Fruit fly (Drosophila melanogaster) whole organism, embryonic: ENCODE results near the gene Vm26Aa.
A peak's percentile ranks its signal among the peaks of the same experiment; 100 is the strongest.

Experiments
- CG10321 ChIP-seq: fragments of 200-800 bp; sonication (Bioruptor generic); IDR thresholded peaks from 2 replicates; pipeline ENCODE4 v1.3.6; 2022; ENCODE audit warnings: missing biosample characterization, missing genetic modification characterization
- CG11093 ChIP-seq: fragments of 200-800 bp; sonication (Bioruptor generic); IDR thresholded peaks from 3 replicates; pipeline ENCODE4 v1.3.6; 2022; ENCODE audit warnings: missing biosample characterization, missing genetic modification characterization
- CG12236 ChIP-seq: fragments of 200-800 bp; sonication (Bioruptor generic); optimal IDR thresholded peaks from 2 replicates; lab custom pipeline; 2016; ENCODE audit warnings: missing biosample characterization, missing genetic modification characterization
- CG12299 ChIP-seq: fragments of 200-800 bp; sonication (Bioruptor generic); optimal IDR thresholded peaks from 2 replicates; lab custom pipeline; 2018; ENCODE audit warnings: missing biosample characterization, mild to moderate bottlenecking, missing genetic modification characterization
- CG14014 ChIP-seq: fragments of 200-800 bp; sonication (Bioruptor generic); IDR thresholded peaks from 2 replicates; pipeline ENCODE4 v1.3.6; 2022; ENCODE audit warnings: missing biosample characterization, missing genetic modification characterization
- CG17359 ChIP-seq: fragments of 200-800 bp; sonication (Bioruptor generic); optimal IDR thresholded peaks from 3 replicates; lab custom pipeline; 2018; ENCODE audit warnings: missing biosample characterization, mild to moderate bottlenecking, missing genetic modification characterization, moderate library complexity
- CG17361 ChIP-seq: fragments of 200-800 bp; sonication (Bioruptor generic); IDR thresholded peaks from 3 replicates; pipeline ENCODE4 v1.3.6; 2022; ENCODE audit warnings: missing biosample characterization, missing genetic modification characterization
- CG17912 ChIP-seq: fragments of 200-800 bp; sonication (Bioruptor generic); optimal IDR thresholded peaks from 2 replicates; lab custom pipeline; 2018; ENCODE audit warnings: missing biosample characterization, mild to moderate bottlenecking, missing genetic modification characterization
- CG2116 ChIP-seq: fragments of 200-800 bp; sonication (Bioruptor generic); optimal IDR thresholded peaks from 3 replicates; lab custom pipeline; 2018; ENCODE audit warnings: missing biosample characterization, mild to moderate bottlenecking, missing genetic modification characterization
- CG2678 ChIP-seq: fragments of 200-800 bp; sonication (Bioruptor generic); optimal IDR thresholded peaks from 3 replicates; lab custom pipeline; 2019; ENCODE audit warnings: missing biosample characterization, mild to moderate bottlenecking, missing genetic modification characterization, moderate library complexity
- CG31224 ChIP-seq: fragments of 200-800 bp; sonication (Bioruptor generic); IDR thresholded peaks from 2 replicates; pipeline ENCODE4 v1.3.6; 2022; ENCODE audit warnings: missing biosample characterization, missing genetic modification characterization
- CG3163 ChIP-seq: fragments of 200-800 bp; sonication (Bioruptor generic); optimal IDR thresholded peaks from 3 replicates; lab custom pipeline; 2016; ENCODE audit warnings: missing biosample characterization, missing genetic modification characterization
- CG32772 ChIP-seq: fragments of 200-800 bp; sonication (Bioruptor generic); IDR thresholded peaks from 2 replicates; pipeline ENCODE4 v1.3.6; 2022; ENCODE audit warnings: missing biosample characterization, missing genetic modification characterization
- CG3281 ChIP-seq: fragments of 200-800 bp; sonication (Bioruptor generic); optimal IDR thresholded peaks from 3 replicates; lab custom pipeline; 2017; ENCODE audit warnings: missing biosample characterization, mild to moderate bottlenecking, missing genetic modification characterization
- CG3407 ChIP-seq: fragments of 200-800 bp; sonication (Bioruptor generic); optimal IDR thresholded peaks from 2 replicates; lab custom pipeline; 2018; ENCODE audit warnings: missing biosample characterization, mild to moderate bottlenecking, missing genetic modification characterization
- CG3726 ChIP-seq: fragments of 200-800 bp; sonication (Bioruptor generic); IDR thresholded peaks from 3 replicates; pipeline ENCODE4, ENCODE4 v1.3.6; 2022; ENCODE audit warnings: missing biosample characterization, missing genetic modification characterization
- CG9817 ChIP-seq: fragments of 200-800 bp; sonication (Bioruptor generic); optimal IDR thresholded peaks from 2 replicates; lab custom pipeline; 2018; ENCODE audit warnings: missing biosample characterization, mild to moderate bottlenecking, missing genetic modification characterization, moderate library complexity
- CG9876 ChIP-seq: fragments of 200-800 bp; sonication (Bioruptor generic); optimal IDR thresholded peaks from 2 replicates; lab custom pipeline; 2016; ENCODE audit warnings: missing biosample characterization, missing genetic modification characterization
- CkIIα-i1 ChIP-seq: fragments of 200-800 bp; sonication (Bioruptor generic); IDR thresholded peaks from 2 replicates; pipeline ENCODE4 v1.3.6; 2022; ENCODE audit warnings: missing biosample characterization, missing genetic modification characterization
- D19B ChIP-seq: fragments of 200-800 bp; sonication (Bioruptor generic); optimal IDR thresholded peaks from 2 replicates; lab custom pipeline; 2017; ENCODE audit warnings: missing biosample characterization, mild to moderate bottlenecking, missing genetic modification characterization
- Doc2 ChIP-seq: fragments of 200-800 bp; sonication (Bioruptor generic); IDR thresholded peaks from 2 replicates; pipeline ENCODE4 v1.3.6; 2022; ENCODE audit warnings: missing biosample characterization, missing genetic modification characterization
- Elba2 ChIP-seq: fragments of 200-800 bp; sonication (Bioruptor generic); optimal IDR thresholded peaks from 3 replicates; lab custom pipeline; 2016; ENCODE audit warnings: missing biosample characterization, missing genetic modification characterization
- HLHmδ ChIP-seq: fragments of 200-800 bp; sonication (Bioruptor generic); optimal IDR thresholded peaks from 2 replicates; lab custom pipeline; 2018; ENCODE audit warnings: missing biosample characterization, mild to moderate bottlenecking, missing genetic modification characterization, moderate library complexity
- HmgZ ChIP-seq: fragments of 200-800 bp; sonication (Bioruptor generic); optimal IDR thresholded peaks from 2 replicates; lab custom pipeline; 2018; ENCODE audit warnings: missing biosample characterization, mild to moderate bottlenecking, missing genetic modification characterization
- Lpt ChIP-seq: fragments of >200 bp; optimal IDR thresholded peaks from 2 replicates; lab custom pipeline; 2018; ENCODE audit warnings: missing biosample characterization, missing genetic modification characterization
- Nf-YC ChIP-seq: fragments of 200-800 bp; optimal IDR thresholded peaks from 3 replicates; lab custom pipeline; 2019; ENCODE audit warnings: missing biosample characterization, mild to moderate bottlenecking, missing genetic modification characterization, moderate library complexity
- Oli ChIP-seq: fragments of 200-800 bp; sonication (Bioruptor generic); optimal IDR thresholded peaks from 2 replicates; lab custom pipeline; 2018; ENCODE audit warnings: missing biosample characterization, mild to moderate bottlenecking, missing genetic modification characterization, moderate library complexity
- Xbp1 ChIP-seq: fragments of 200-800 bp; sonication (Bioruptor generic); optimal IDR thresholded peaks from 3 replicates; lab custom pipeline; 2016; ENCODE audit warnings: missing biosample characterization, mild to moderate bottlenecking, missing genetic modification characterization
- br ChIP-seq: fragments of >200 bp; optimal IDR thresholded peaks from 2 replicates; lab custom pipeline; 2017
- caup ChIP-seq: fragments of 200-800 bp; sonication (Bioruptor generic); optimal IDR thresholded peaks from 3 replicates; lab custom pipeline; 2017; ENCODE audit warnings: missing biosample characterization, mild to moderate bottlenecking, missing genetic modification characterization, moderate library complexity; ENCODE audit not compliant: severe bottlenecking
- chn ChIP-seq: fragments of 200-800 bp; sonication (Bioruptor generic); optimal IDR thresholded peaks from 2 replicates; lab custom pipeline; 2016; ENCODE audit warnings: missing biosample characterization, missing genetic modification characterization
- crp ChIP-seq, 2 experiments: fragments of 200-800 bp; sonication (Bioruptor generic); optimal IDR thresholded peaks; 2 replicates in 1 of 2; 3 replicates in 1 of 2; lab custom pipeline; 2017; ENCODE audit warnings: missing biosample characterization in 2 of 2, missing genetic modification characterization in 2 of 2, mild to moderate bottlenecking in 1 of 2, moderate library complexity in 1 of 2
- danr ChIP-seq: fragments of 200-800 bp; sonication (Bioruptor generic); IDR thresholded peaks from 2 replicates; pipeline ENCODE4 v1.3.6; 2022; ENCODE audit warnings: missing biosample characterization, missing genetic modification characterization
- dimm ChIP-seq: fragments of 200-800 bp; sonication (Bioruptor generic); IDR thresholded peaks from 2 replicates; pipeline ENCODE4 v1.3.6; 2022; ENCODE audit warnings: missing biosample characterization, missing genetic modification characterization
- dmrt11E ChIP-seq: fragments of 200-800 bp; sonication (Bioruptor generic); optimal IDR thresholded peaks from 3 replicates; lab custom pipeline; 2018; ENCODE audit warnings: missing biosample characterization, mild to moderate bottlenecking, missing genetic modification characterization, moderate library complexity
- en ChIP-seq: fragments of 200-800 bp; sonication (Bioruptor generic); optimal IDR thresholded peaks from 2 replicates; lab custom pipeline; 2016; ENCODE audit warnings: missing biosample characterization, missing genetic modification characterization
- ewg ChIP-seq: fragments of 200-800 bp; sonication (Bioruptor generic); optimal IDR thresholded peaks from 3 replicates; lab custom pipeline; 2017; ENCODE audit warnings: mild to moderate bottlenecking, missing biosample characterization, missing genetic modification reagents, missing genetic modification characterization
- ftz-f1 ChIP-seq: fragments of 200-800 bp; sonication (Bioruptor generic); optimal IDR thresholded peaks from 2 replicates; lab custom pipeline; 2016; ENCODE audit warnings: missing biosample characterization, missing genetic modification characterization
- gem ChIP-seq: fragments of 200-800 bp; sonication (Bioruptor generic); optimal IDR thresholded peaks from 2 replicates; lab custom pipeline; 2019; ENCODE audit warnings: missing biosample characterization, mild to moderate bottlenecking, missing genetic modification characterization, moderate library complexity
- h ChIP-seq: fragments of >200 bp; optimal IDR thresholded peaks from 2 replicates; lab custom pipeline; 2017
- kah ChIP-seq: fragments of 200-800 bp; sonication (Bioruptor generic); optimal IDR thresholded peaks from 2 replicates; lab custom pipeline; 2018; ENCODE audit warnings: missing biosample characterization, mild to moderate bottlenecking, missing genetic modification characterization
- mam ChIP-seq: fragments of 200-800 bp; sonication (Bioruptor generic); optimal IDR thresholded peaks from 3 replicates; lab custom pipeline; 2016; ENCODE audit warnings: missing biosample characterization, missing genetic modification characterization
- p53 ChIP-seq: fragments of 200-800 bp; sonication (Bioruptor generic); optimal IDR thresholded peaks from 2 replicates; lab custom pipeline; 2016; ENCODE audit warnings: missing biosample characterization, missing genetic modification characterization
- pan ChIP-seq, 4 experiments: fragments of >200 bp in 3 of 4; fragments of 200-800 bp in 1 of 4; sonication (Bioruptor generic) in 1 of 4; optimal IDR thresholded peaks in 3 of 4; IDR thresholded peaks in 1 of 4; 2 replicates each; pipeline versions ENCODE4 v1.3.6 to Lab custom; 2017 to 2022; ENCODE audit warnings: missing biosample characterization in 2 of 4, missing genetic modification characterization in 2 of 4, mixed read lengths in 1 of 4
- pb ChIP-seq: fragments of 200-800 bp; sonication (Bioruptor generic); optimal IDR thresholded peaks from 3 replicates; lab custom pipeline; 2016; ENCODE audit warnings: missing biosample characterization, missing genetic modification characterization
- pros ChIP-seq: fragments of 200-800 bp; sonication (Bioruptor generic); optimal IDR thresholded peaks from 3 replicates; lab custom pipeline; 2019; ENCODE audit warnings: missing biosample characterization, mild to moderate bottlenecking, missing genetic modification characterization, moderate library complexity
- sens ChIP-seq: fragments of 200-800 bp; sonication (Bioruptor generic); peaks from one replicate; lab custom pipeline; 2016; ENCODE audit warnings: missing biosample characterization, missing genetic modification characterization
- sr ChIP-seq: fragments of 200-800 bp; sonication (Bioruptor generic); IDR thresholded peaks from 3 replicates; pipeline ENCODE4 v1.3.6; 2022; ENCODE audit warnings: missing biosample characterization, missing genetic modification characterization
- tio ChIP-seq: fragments of 200-800 bp; sonication (Bioruptor generic); optimal IDR thresholded peaks from 2 replicates; lab custom pipeline; 2017; ENCODE audit warnings: missing biosample characterization, missing genetic modification characterization, inconsistent platforms
- z ChIP-seq: fragments of 200-800 bp; sonication (Bioruptor generic); IDR thresholded peaks from 3 replicates; pipeline ENCODE4 v1.3.6; 2022; ENCODE audit warnings: missing biosample characterization, missing genetic modification characterization

The Vm26Aa gene

DNA sequence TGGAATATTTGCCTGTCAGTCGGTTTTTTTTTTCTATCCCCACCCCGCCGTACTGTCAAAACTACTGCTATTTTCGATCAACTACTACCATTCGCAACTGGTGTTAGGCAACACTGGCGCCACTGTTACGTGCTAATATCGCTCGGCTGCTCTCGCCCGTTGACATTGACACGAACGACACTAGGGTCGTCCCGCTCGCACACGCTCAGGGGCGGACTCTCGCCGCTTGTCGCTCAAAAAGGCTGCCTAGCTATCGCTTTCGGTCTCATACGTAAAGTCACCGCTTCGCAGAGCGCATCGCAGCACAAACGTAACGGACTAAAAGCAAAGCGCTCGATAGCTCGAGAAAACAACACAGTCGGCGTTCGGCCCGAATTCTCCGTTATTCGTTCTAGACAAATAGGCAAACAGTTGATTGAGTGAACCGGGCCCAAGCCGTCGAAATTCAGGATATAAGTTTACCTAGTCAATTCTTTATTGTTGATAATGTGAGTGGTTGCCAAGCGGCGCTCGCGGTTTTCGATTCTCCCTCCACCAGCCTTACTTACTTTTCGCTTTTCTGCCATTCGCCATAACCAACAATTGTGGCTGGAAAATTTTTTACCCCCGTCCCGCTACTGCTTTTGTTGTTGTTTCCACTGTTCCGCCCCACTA lies 22.3 kb upstream of the Vm26Aa start (continued):
- no peak for TF ChIP-seq CG12299 (tag; lab: Kevin White, UChicago)
- no peak for TF ChIP-seq CG10321 (GFP tag; lab: Robert Waterston, UW)
- TF ChIP-seq caup (GFP tag; lab: Kevin White, UChicago): peak; percentile 59
- TF ChIP-seq Doc2 (GFP tag; lab: Robert Waterston, UW): no peak
- TF ChIP-seq CG2678 (tag; lab: Kevin White, UChicago): peak; percentile 20
- no peak for TF ChIP-seq CkIIα-i1 (GFP tag; lab: Robert Waterston, UW)
- TF ChIP-seq sens (GFP tag; lab: Kevin White, UChicago): peak; percentile 60
- no peak for TF ChIP-seq gem (tag; lab: Kevin White, UChicago)
- no peak for TF ChIP-seq Elba2 (GFP tag; lab: Kevin White, UChicago)
- no peak for TF ChIP-seq en (GFP tag; lab: Kevin White, UChicago)
- no peak for TF ChIP-seq CG3407 (GFP tag; lab: Kevin White, UChicago)
- no peak for TF ChIP-seq CG3726 (GFP tag; lab: Robert Waterston, UW)
- no peak for TF ChIP-seq CG17361 (GFP tag; lab: Robert Waterston, UW)
- TF ChIP-seq kah (GFP tag; lab: Kevin White, UChicago): no peak
- peak; percentile 99 for TF ChIP-seq ftz-f1 (GFP tag; lab: Kevin White, UChicago)
- no peak for TF ChIP-seq CG31224
- TF ChIP-seq CG17912 (GFP tag; lab: Kevin White, UChicago): peak; percentile 15
- peak; percentile 40 for TF ChIP-seq ewg
- TF ChIP-seq CG17359: peak; percentile 9
- no peak for TF ChIP-seq CG3281 (GFP tag; lab: Kevin White, UChicago)
- no peak for TF ChIP-seq crp (GFP tag; optimal IDR thresholded peaks at IDR 0.05; lab: Kevin White, UChicago)
- TF ChIP-seq br (lab: Kevin White, UChicago): no peak
- peak; percentile 43 for TF ChIP-seq CG3163 (GFP tag; lab: Kevin White, UChicago)
- TF ChIP-seq Nf-YC (tag; lab: Kevin White, UChicago): peak; percentile 89
- TF ChIP-seq CG9876 (GFP tag; lab: Kevin White, UChicago): no peak
- no peak for TF ChIP-seq sr (GFP tag; lab: Robert Waterston, UW)
- TF ChIP-seq CG32772 (GFP tag; lab: Robert Waterston, UW): no peak
- no peak for TF ChIP-seq z
- TF ChIP-seq chn: peak; percentile 38
- TF ChIP-seq CG12236: no peak

DNA sequence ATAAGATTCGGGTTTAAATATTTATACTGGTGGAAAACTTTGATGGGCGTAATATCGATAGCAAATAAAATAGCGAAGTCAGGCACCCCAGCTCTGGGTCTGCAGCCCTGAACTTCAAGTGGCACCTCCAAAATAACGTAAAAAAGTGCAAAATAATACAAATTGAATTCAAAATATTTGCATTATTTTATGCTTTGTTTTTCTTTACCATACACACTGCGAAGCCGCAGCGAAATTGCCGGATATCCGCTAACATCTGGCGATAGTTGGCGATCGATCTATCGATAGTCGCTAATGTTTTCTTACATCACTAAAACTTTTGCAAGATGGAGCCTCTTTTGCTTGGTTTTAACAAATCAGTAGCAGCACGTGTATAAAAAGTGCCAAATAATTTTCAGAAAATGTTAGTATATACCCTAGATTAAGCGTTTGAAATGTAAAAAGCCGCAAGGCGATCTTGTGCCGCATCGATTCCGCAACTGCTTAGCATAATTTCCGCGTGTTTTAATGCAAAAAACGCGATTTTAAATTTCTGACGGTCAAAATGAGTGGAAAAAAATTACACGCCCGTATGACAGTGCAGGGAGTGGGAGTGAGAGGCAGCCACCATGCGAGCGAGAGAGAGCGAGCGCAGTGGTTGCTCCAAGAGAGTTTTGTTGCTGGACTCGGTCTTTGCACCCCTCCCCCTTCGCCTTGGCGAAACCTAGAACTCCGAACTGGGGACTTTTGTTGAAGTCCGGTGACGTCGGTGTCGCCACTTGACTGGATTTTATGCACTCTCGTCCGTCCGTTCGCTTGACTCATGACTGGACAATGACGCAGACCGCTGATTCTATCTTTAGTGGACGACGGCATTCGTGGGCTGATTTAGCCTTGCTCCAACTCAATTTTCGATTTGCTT lies 21.5 kb upstream of the Vm26Aa start, which contains the start of gene eIF4A:
Gene eIF4A (plus strand): TSS at position 332 of the 901 bp plus-strand sequence.
- TF ChIP-seq CG9817 (tag; lab: Kevin White, UChicago) (peak; percentile 15), Xbp1 (GFP tag; lab: Kevin White, UChicago) (no peak), h (no peak), HLHmδ (GFP tag; lab: Kevin White, UChicago) (peak; percentile 6), D19B (no peak), dmrt11E (tag; lab: Kevin White, UChicago) (peak; percentile 26), p53 (GFP tag; lab: Kevin White, UChicago) (no peak), dimm (no peak), pan (optimal IDR thresholded peaks at IDR 0.05; lab: Kevin White, UChicago) (no peak), pan (GFP tag; optimal IDR thresholded peaks at IDR 0.05 in 1 of 2, IDR thresholded peaks at IDR 0.05 in 1 of 2) (no peak), pb (no peak), mam (GFP tag; lab: Kevin White, UChicago) (no peak), CG11093 (GFP tag; lab: Robert Waterston, UW) (no peak), HmgZ (tag; lab: Kevin White, UChicago) (peak; percentile 15), tio (GFP tag; lab: Kevin White, UChicago) (no peak), Oli (tag; lab: Kevin White, UChicago) (peak; percentile 14), Lpt (GFP tag; lab: Kevin White, UChicago) (no peak), CG14014 (no peak), CG2116 (peak; percentile 51), danr (GFP tag; lab: Robert Waterston, UW) (no peak), pros (no peak)
